Worm (Caenorhabditis elegans): ENCODE measurements around the gene clec-207.
"Not testable (repeated sequence)": the region's sequence is repeated elsewhere in the genome, so short reads cannot be mapped to it uniquely, and the experiment has no call there.

The clec-207 gene

ce11 chrV:2085745-2086267 lies 10.1 kb upstream of the clec-207 start, which contains the start of gene F36F12.3:
TSS of gene F36F12.3 (plus strand) at chrV:2085795.
- TF ChIP-seq nhr-129, peb-1, aly-2 (tag; optimal IDR thresholded peaks at IDR 0.05): not testable (repeated sequence)

- TF ChIP-seq unc-39, nhr-21, snpc-4 (tag; optimal IDR thresholded peaks at IDR 0.05): not testable (repeated sequence)
These were observed 5.6 kb upstream of the clec-207 start, which contains the start of gene ztf-28 for ce11 chrV:2090321-2090720. TSS of gene ztf-28 (plus strand) at chrV:2090669.

- no peak for TF ChIP-seq nhr-12 (tag; optimal IDR thresholded peaks at IDR 0.05)
- TF ChIP-seq C34F6.9 (tag; optimal IDR thresholded peaks at IDR 0.05), result no peak
- TF ChIP-seq mab-5 (tag; optimal IDR thresholded peaks at IDR 0.05), result no peak
- TF ChIP-seq nhr-10 (tag; optimal IDR thresholded peaks at IDR 0.05), result no peak
- TF ChIP-seq skn-1 (tag; optimal IDR thresholded peaks at IDR 0.05), result no peak
- no peak for TF ChIP-seq lin-11 (tag; optimal IDR thresholded peaks at IDR 0.05)
- no peak for TF ChIP-seq fos-1 (tag; optimal IDR thresholded peaks at IDR 0.05)
- no peak for TF ChIP-seq unc-55 (GFP tag; optimal IDR thresholded peaks at IDR 0.05)
- no peak for TF ChIP-seq peb-1 (tag; optimal IDR thresholded peaks at IDR 0.05)
- TF ChIP-seq ztf-11 (tag; optimal IDR thresholded peaks at IDR 0.05), result no peak
These were observed 668 bp upstream of the clec-207 start, which contains the start of gene F36F12.2 for ce11 chrV:2095204-2095603. TSS of gene F36F12.2 (minus strand) at chrV:2095304.

- TF ChIP-seq lin-39 (tag; optimal IDR thresholded peaks at IDR 0.05) (no peak), sma-9 (GFP tag; optimal IDR thresholded peaks at IDR 0.05) (no peak), sma-9 (tag; optimal IDR thresholded peaks at IDR 0.05) (no peak), nhr-129 (tag; optimal IDR thresholded peaks at IDR 0.05) (no peak), nhr-12 (tag; optimal IDR thresholded peaks at IDR 0.05) (no peak), nhr-21 (tag; optimal IDR thresholded peaks at IDR 0.05) (no peak), zag-1 (tag; optimal IDR thresholded peaks at IDR 0.05) (no peak), fos-1 (tag; optimal IDR thresholded peaks at IDR 0.05) (no peak), ztf-11 (tag; optimal IDR thresholded peaks at IDR 0.05) (no peak), alr-1 (tag; optimal IDR thresholded peaks at IDR 0.05) (no peak), dmd-4 (tag; optimal IDR thresholded peaks at IDR 0.05) (no peak), unc-39 (tag; optimal IDR thresholded peaks at IDR 0.05) (no peak), skn-1 (tag; optimal IDR thresholded peaks at IDR 0.05) (no peak), nhr-237 (tag; optimal IDR thresholded peaks at IDR 0.05) (no peak), lin-11 (tag; optimal IDR thresholded peaks at IDR 0.05) (no peak), R02D3.7 (tag; optimal IDR thresholded peaks at IDR 0.05) (no peak), ceh-82 (tag; optimal IDR thresholded peaks at IDR 0.05) (no peak), ZK546.5 (tag; optimal IDR thresholded peaks at IDR 0.05) (no peak), snpc-4 (tag; optimal IDR thresholded peaks at IDR 0.05) (no peak)
These were observed 1.8 kb downstream of the clec-207 start, which contains the start of gene clec-208 for ce11 chrV:2097653-2098052. TSS of gene clec-208 (plus strand) at chrV:2097953.

- TF ChIP-seq ceh-82 (tag; optimal IDR thresholded peaks at IDR 0.05) (no peak), blmp-1 (tag; optimal IDR thresholded peaks at IDR 0.05; ENCODE audit: insufficient read depth) (no peak), snpc-4 (tag; optimal IDR thresholded peaks at IDR 0.05) (no peak), alr-1 (tag; optimal IDR thresholded peaks at IDR 0.05) (no peak), fos-1 (tag; optimal IDR thresholded peaks at IDR 0.05) (no peak), unc-39 (tag; optimal IDR thresholded peaks at IDR 0.05) (no peak), ZK546.5 (tag; optimal IDR thresholded peaks at IDR 0.05) (no peak), mab-5 (tag; optimal IDR thresholded peaks at IDR 0.05) (no peak), lin-39 (tag; optimal IDR thresholded peaks at IDR 0.05) (no peak), nhr-25 (tag; optimal IDR thresholded peaks at IDR 0.05) (no peak), nhr-12 (tag; optimal IDR thresholded peaks at IDR 0.05) (no peak), peb-1 (tag; optimal IDR thresholded peaks at IDR 0.05) (no peak), lin-13 (GFP tag; optimal IDR thresholded peaks at IDR 0.05) (no peak), lin-11 (tag; optimal IDR thresholded peaks at IDR 0.05) (no peak)
These were observed 3.2 kb downstream of the clec-207 start, which contains the start of gene F36F12.7 for ce11 chrV:2099040-2099439. TSS of gene F36F12.7 (plus strand) at chrV:2099340.

ce11 chrV:2103118-2103517 lies 7.2 kb downstream of the clec-207 start, which contains the start of gene F36F12.1:
TSS of gene F36F12.1 (minus strand) at chrV:2103218.
- TF ChIP-seq lin-11 (tag; optimal IDR thresholded peaks at IDR 0.05) (no peak), elt-3 (tag; optimal IDR thresholded peaks at IDR 0.05) (no peak), unc-39 (tag; optimal IDR thresholded peaks at IDR 0.05) (no peak), nhr-21 (tag; optimal IDR thresholded peaks at IDR 0.05) (no peak), lin-39 (tag; optimal IDR thresholded peaks at IDR 0.05) (no peak), elt-1 (tag; optimal IDR thresholded peaks at IDR 0.05) (no peak)
